Worm (Caenorhabditis elegans): Measurements from ENCODE around the gene fbxa-214.
A peak's percentile ranks its signal among the peaks of the same experiment; 100 is the strongest.

The fbxa-214 gene

ce11 chrV:6018944-6019450 is 50.9 kb downstream of the fbxa-214 start, which contains the start of gene picc-1 (continued):
- peak; percentile 6 for TF ChIP-seq xnd-1 (tag; optimal IDR thresholded peaks at IDR 0.05)
- no peak for TF ChIP-seq ceh-40 (GFP tag; IDR thresholded peaks at IDR 0.05)
- TF ChIP-seq zim-3 (tag; optimal IDR thresholded peaks at IDR 0.05), result no peak
- no peak for TF ChIP-seq B0035.1 (tag; optimal IDR thresholded peaks at IDR 0.05)
- no peak for TF ChIP-seq madf-3 (GFP tag; IDR thresholded peaks at IDR 0.05)
- TF ChIP-seq efl-1 (GFP tag; optimal IDR thresholded peaks at IDR 0.05), result no peak
- TF ChIP-seq dpl-1 (GFP tag; optimal IDR thresholded peaks at IDR 0.05), result no peak
- no peak for TF ChIP-seq hrde-1 (tag; optimal IDR thresholded peaks at IDR 0.05; ENCODE audit: borderline replicate concordance)
